Fruit fly (Drosophila melanogaster) whole organism, embryonic: ENCODE data around the gene lgs.

Source experiments
- Ada2b ChIP-seq: fragments of 200-800 bp; sonication (Bioruptor generic); IDR thresholded peaks from 2 replicates; pipeline ENCODE4 v1.3.6; 2022; ENCODE audit warnings: missing biosample characterization, missing genetic modification characterization
- CG10209 ChIP-seq: fragments of 200-800 bp; sonication (Bioruptor generic); optimal IDR thresholded peaks from 3 replicates; lab custom pipeline; 2017; ENCODE audit warnings: missing biosample characterization, mild to moderate bottlenecking, missing genetic modification characterization, missing genetic modification reagents
- CG1024 ChIP-seq: fragments of 200-800 bp; sonication (Bioruptor generic); IDR thresholded peaks from 2 replicates; pipeline ENCODE4 v1.3.6; 2022; ENCODE audit warnings: missing biosample characterization, missing genetic modification characterization
- CG10274 ChIP-seq: fragments of 200-800 bp; sonication (Bioruptor generic); optimal IDR thresholded peaks from 3 replicates; lab custom pipeline; 2017; ENCODE audit warnings: missing biosample characterization, mild to moderate bottlenecking, missing genetic modification characterization
- CG10959 ChIP-seq: fragments of 200-800 bp; sonication (Bioruptor generic); IDR thresholded peaks from 2 replicates; pipeline ENCODE4 v1.3.6; 2022; ENCODE audit warnings: missing biosample characterization, missing genetic modification characterization
- CG11456 ChIP-seq: fragments of 200-800 bp; sonication (Bioruptor generic); IDR thresholded peaks from 3 replicates; pipeline ENCODE4 v1.3.6; 2022; ENCODE audit warnings: missing biosample characterization, missing genetic modification characterization
- CG13287 ChIP-seq: fragments of 200-800 bp; sonication (Bioruptor generic); IDR thresholded peaks from 2 replicates; pipeline ENCODE4 v1.3.6; 2022; ENCODE audit warnings: missing biosample characterization, missing genetic modification characterization; ENCODE audit not compliant: partially characterized antibody
- CG15073 ChIP-seq: fragments of 200-800 bp; sonication (Bioruptor generic); optimal IDR thresholded peaks from 2 replicates; lab custom pipeline; 2016; ENCODE audit warnings: missing biosample characterization, missing genetic modification characterization
- CG15479 ChIP-seq: fragments of 200-800 bp; sonication (Bioruptor generic); optimal IDR thresholded peaks from 3 replicates; lab custom pipeline; 2019; ENCODE audit warnings: missing biosample characterization, mild to moderate bottlenecking, missing genetic modification characterization, moderate library complexity
- CG15601 ChIP-seq: fragments of 200-800 bp; sonication (Bioruptor generic); optimal IDR thresholded peaks from 3 replicates; lab custom pipeline; 2019; ENCODE audit warnings: missing biosample characterization, mild to moderate bottlenecking, missing genetic modification characterization, moderate library complexity
- CG15696 ChIP-seq: fragments of 200-800 bp; sonication (Bioruptor generic); optimal IDR thresholded peaks from 2 replicates; lab custom pipeline; 2019; ENCODE audit warnings: missing biosample characterization, mild to moderate bottlenecking, missing genetic modification characterization, moderate library complexity
- CG1602 ChIP-seq: fragments of 200-800 bp; sonication (Bioruptor generic); optimal IDR thresholded peaks from 3 replicates; lab custom pipeline; 2016; ENCODE audit warnings: missing biosample characterization, missing genetic modification characterization
- CG17912 ChIP-seq: fragments of 200-800 bp; sonication (Bioruptor generic); optimal IDR thresholded peaks from 2 replicates; lab custom pipeline; 2018; ENCODE audit warnings: missing biosample characterization, mild to moderate bottlenecking, missing genetic modification characterization
- CG18262 ChIP-seq: fragments of 200-800 bp; optimal IDR thresholded peaks from 3 replicates; lab custom pipeline; 2019; ENCODE audit warnings: missing biosample characterization, mild to moderate bottlenecking, missing genetic modification characterization, moderate library complexity
- CG2116 ChIP-seq: fragments of 200-800 bp; sonication (Bioruptor generic); optimal IDR thresholded peaks from 3 replicates; lab custom pipeline; 2018; ENCODE audit warnings: missing biosample characterization, mild to moderate bottlenecking, missing genetic modification characterization
- CG2712 ChIP-seq: fragments of 200-800 bp; optimal IDR thresholded peaks from 3 replicates; lab custom pipeline; 2019; ENCODE audit warnings: missing biosample characterization, mild to moderate bottlenecking, missing genetic modification characterization, moderate library complexity
- CG2889 ChIP-seq: fragments of 200-800 bp; sonication (Bioruptor generic); IDR thresholded peaks from 3 replicates; pipeline ENCODE4 v1.3.6; 2022; ENCODE audit warnings: missing biosample characterization, missing genetic modification characterization
- CG30403 ChIP-seq: fragments of 200-800 bp; sonication (Bioruptor generic); optimal IDR thresholded peaks from 3 replicates; lab custom pipeline; 2016; ENCODE audit warnings: missing biosample characterization, missing genetic modification characterization
- CG3163 ChIP-seq: fragments of 200-800 bp; sonication (Bioruptor generic); optimal IDR thresholded peaks from 3 replicates; lab custom pipeline; 2016; ENCODE audit warnings: missing biosample characterization, missing genetic modification characterization
- CG32767 ChIP-seq: fragments of 200-800 bp; sonication (Bioruptor generic); IDR thresholded peaks from 2 replicates; pipeline ENCODE4 v1.3.6; 2022; ENCODE audit warnings: missing biosample characterization, missing genetic modification characterization
- CG34376 ChIP-seq: fragments of 200-800 bp; sonication (Bioruptor generic); optimal IDR thresholded peaks from 2 replicates; lab custom pipeline; 2018; ENCODE audit warnings: missing biosample characterization, mild to moderate bottlenecking, missing genetic modification characterization
- CG42726 ChIP-seq: fragments of 200-800 bp; sonication (Bioruptor generic); IDR thresholded peaks from 2 replicates; pipeline ENCODE4 v1.3.6; 2022; ENCODE audit warnings: missing biosample characterization, missing genetic modification characterization; ENCODE audit not compliant: partially characterized antibody
- CG4282 ChIP-seq: fragments of 200-800 bp; sonication (Bioruptor generic); optimal IDR thresholded peaks from 2 replicates; lab custom pipeline; 2016; ENCODE audit warnings: missing biosample characterization, missing genetic modification characterization
- CG4820 ChIP-seq: fragments of 200-800 bp; sonication (Bioruptor generic); optimal IDR thresholded peaks from 3 replicates; lab custom pipeline; 2016; ENCODE audit warnings: missing biosample characterization, missing genetic modification characterization
- CG5953 ChIP-seq: fragments of 200-800 bp; sonication (Bioruptor generic); IDR thresholded peaks from 2 replicates; pipeline ENCODE4 v1.3.6; 2022; ENCODE audit warnings: missing biosample characterization, missing genetic modification characterization
- CG7271 ChIP-seq: fragments of 200-800 bp; sonication (Bioruptor generic); optimal IDR thresholded peaks from 2 replicates; lab custom pipeline; 2018; ENCODE audit warnings: missing biosample characterization, mild to moderate bottlenecking, missing genetic modification characterization, moderate library complexity
- CkIIα-i1 ChIP-seq: fragments of 200-800 bp; sonication (Bioruptor generic); IDR thresholded peaks from 2 replicates; pipeline ENCODE4 v1.3.6; 2022; ENCODE audit warnings: missing biosample characterization, missing genetic modification characterization
- E2f2 ChIP-seq: fragments of 200-800 bp; sonication (Bioruptor generic); IDR thresholded peaks from 2 replicates; pipeline ENCODE4 v1.3.6; 2022; ENCODE audit warnings: missing biosample characterization, missing genetic modification characterization
- Elba2 ChIP-seq: fragments of 200-800 bp; sonication (Bioruptor generic); optimal IDR thresholded peaks from 3 replicates; lab custom pipeline; 2016; ENCODE audit warnings: missing biosample characterization, missing genetic modification characterization
- GATAe ChIP-seq: fragments of 200-800 bp; sonication (Bioruptor generic); conservative IDR thresholded peaks from 2 replicates; pipeline ENCODE4 v1.3.6; 2022; ENCODE audit warnings: missing biosample characterization, missing genetic modification characterization
- Gug ChIP-seq: fragments of 200-800 bp; sonication (Bioruptor generic); IDR thresholded peaks from 4 replicates; pipeline ENCODE4 v1.3.6; 2022; ENCODE audit warnings: missing biosample characterization, missing genetic modification characterization
- Hey ChIP-seq: fragments of 200-800 bp; sonication (Bioruptor generic); optimal IDR thresholded peaks from 3 replicates; lab custom pipeline; 2018; ENCODE audit warnings: missing biosample characterization, mild to moderate bottlenecking, missing genetic modification characterization
- Jarid2 ChIP-seq: fragments of 200-800 bp; sonication (Bioruptor generic); optimal IDR thresholded peaks from 3 replicates; lab custom pipeline; 2017; ENCODE audit warnings: mild to moderate bottlenecking, missing biosample characterization, missing genetic modification reagents, missing genetic modification characterization
- Meics ChIP-seq: fragments of 200-800 bp; sonication (Bioruptor generic); optimal IDR thresholded peaks from 2 replicates; lab custom pipeline; 2017; ENCODE audit warnings: missing biosample characterization, mild to moderate bottlenecking, missing genetic modification characterization
- NFAT ChIP-seq: fragments of 200-800 bp; sonication (Bioruptor generic); IDR thresholded peaks from 2 replicates; pipeline ENCODE4 v1.3.6; 2022; ENCODE audit warnings: missing biosample characterization, missing genetic modification characterization
- Opbp ChIP-seq: fragments of 200-800 bp; sonication (Bioruptor generic); IDR thresholded peaks from 3 replicates; pipeline ENCODE4 v1.3.6; 2022; ENCODE audit warnings: missing biosample characterization, missing genetic modification characterization; ENCODE audit not compliant: partially characterized antibody
- Rfx ChIP-seq: fragments of 200-800 bp; sonication (Bioruptor generic); IDR thresholded peaks from 2 replicates; pipeline ENCODE4 v1.3.6; 2022; ENCODE audit warnings: missing biosample characterization, missing genetic modification characterization
- TFAM ChIP-seq: fragments of 200-800 bp; sonication (Bioruptor generic); optimal IDR thresholded peaks from 2 replicates; lab custom pipeline; 2017; ENCODE audit warnings: missing biosample characterization, missing genetic modification characterization, inconsistent platforms
- chif ChIP-seq, 2 experiments: fragments of 200-800 bp; sonication (Bioruptor generic); optimal IDR thresholded peaks; 3 replicates each; lab custom pipeline; 2016; ENCODE audit warnings: missing biosample characterization in 2 of 2, missing genetic modification characterization in 2 of 2
- chinmo ChIP-seq: fragments of 200-800 bp; sonication (Bioruptor generic); IDR thresholded peaks from 4 replicates; pipeline ENCODE4 v1.3.6; 2022; ENCODE audit warnings: missing biosample characterization, missing genetic modification characterization; ENCODE audit not compliant: partially characterized antibody
- chm ChIP-seq: fragments of 200-800 bp; sonication (Bioruptor generic); IDR thresholded peaks from 2 replicates; pipeline ENCODE4 v1.3.6; 2022; ENCODE audit warnings: missing biosample characterization, missing genetic modification characterization
- crol ChIP-seq: fragments of 200-800 bp; sonication (Bioruptor generic); IDR thresholded peaks from 2 replicates; pipeline ENCODE4 v1.3.6; 2022; ENCODE audit warnings: missing biosample characterization, missing genetic modification characterization
- da ChIP-seq: fragments of 200-800 bp; sonication (Bioruptor generic); optimal IDR thresholded peaks from 2 replicates; lab custom pipeline; 2016; ENCODE audit warnings: missing biosample characterization, missing genetic modification characterization
- gsb ChIP-seq: fragments of 200-800 bp; sonication (Bioruptor generic); IDR thresholded peaks from 2 replicates; pipeline ENCODE4 v1.3.6; 2022; ENCODE audit warnings: missing biosample characterization, missing genetic modification characterization
- ham ChIP-seq: fragments of 200-800 bp; sonication (Bioruptor generic); IDR thresholded peaks from 2 replicates; pipeline ENCODE4 v1.3.6; 2022; ENCODE audit warnings: missing biosample characterization, missing genetic modification characterization
- ind ChIP-seq: fragments of 200-800 bp; sonication (Bioruptor generic); optimal IDR thresholded peaks from 3 replicates; lab custom pipeline; 2016; ENCODE audit warnings: missing biosample characterization, missing genetic modification characterization
- inv ChIP-seq: fragments of 200-800 bp; sonication (Bioruptor generic); IDR thresholded peaks from 2 replicates; pipeline ENCODE4 v1.3.6; 2022; ENCODE audit warnings: missing biosample characterization, missing genetic modification characterization; ENCODE audit not compliant: partially characterized antibody
- klu ChIP-seq: fragments of 200-800 bp; sonication (Bioruptor generic); IDR thresholded peaks from 2 replicates; pipeline ENCODE4 v1.3.6; 2022; ENCODE audit warnings: missing biosample characterization, missing genetic modification characterization
- knrl ChIP-seq: fragments of 200-800 bp; sonication (Bioruptor generic); IDR thresholded peaks from 3 replicates; pipeline ENCODE4 v1.3.6; 2022; ENCODE audit warnings: missing biosample characterization, missing genetic modification characterization; ENCODE audit not compliant: partially characterized antibody
- pho ChIP-seq: fragments of 200-800 bp; sonication (Bioruptor generic); optimal IDR thresholded peaks from 2 replicates; lab custom pipeline; 2016; ENCODE audit warnings: missing biosample characterization, missing genetic modification characterization
- psq ChIP-seq: fragments of 200-800 bp; sonication (Bioruptor generic); optimal IDR thresholded peaks from 2 replicates; lab custom pipeline; 2017; ENCODE audit warnings: missing biosample characterization, missing genetic modification characterization
- row ChIP-seq: fragments of 200-800 bp; sonication (Bioruptor generic); IDR thresholded peaks from 3 replicates; pipeline ENCODE4 v1.3.6; 2022; ENCODE audit warnings: missing biosample characterization, missing genetic modification characterization

Gene lgs

DNA sequence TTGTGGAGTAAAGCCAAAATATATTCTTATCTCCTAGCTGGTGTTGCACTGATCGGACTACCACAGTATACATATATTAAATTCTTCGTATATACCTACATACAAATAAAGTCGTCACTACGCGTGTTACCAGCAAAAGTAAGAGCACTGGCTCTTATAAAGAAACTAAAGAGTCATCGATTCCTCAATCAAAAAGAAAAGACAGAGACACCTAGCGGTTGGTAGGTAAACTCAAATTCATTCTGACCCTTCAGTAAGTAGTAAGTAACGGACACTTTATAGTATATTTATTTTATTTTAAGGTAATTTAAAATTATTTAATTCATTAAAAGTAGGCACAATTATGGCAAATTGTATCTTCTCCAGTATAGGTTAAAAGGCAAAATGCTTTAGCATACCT, 39.4 kb downstream of the lgs start (continued):
- no peak for TF ChIP-seq Gug (GFP tag; lab: Robert Waterston, UW)
- no peak for TF ChIP-seq Elba2 (GFP tag; lab: Kevin White, UChicago)
- TF ChIP-seq CG10274 (GFP tag; lab: Kevin White, UChicago), result no peak
- no peak for TF ChIP-seq klu (GFP tag; lab: Robert Waterston, UW)
- no peak for TF ChIP-seq NFAT
- TF ChIP-seq gsb (GFP tag; lab: Robert Waterston, UW), result no peak
- TF ChIP-seq CG13287 (GFP tag; lab: Robert Waterston, UW), result no peak
- TF ChIP-seq CG17912 (GFP tag; lab: Kevin White, UChicago), result no peak
- TF ChIP-seq Hey (tag; lab: Kevin White, UChicago), result no peak
- TF ChIP-seq CG2712 (tag; lab: Kevin White, UChicago), result peak; percentile 60
- TF ChIP-seq Ada2b (GFP tag; lab: Robert Waterston, UW), result no peak
- TF ChIP-seq E2f2 (GFP tag; lab: Robert Waterston, UW), result no peak
- peak; percentile 55 for TF ChIP-seq Jarid2 (GFP tag; lab: Kevin White, UChicago)
- no peak for TF ChIP-seq crol (GFP tag; lab: Robert Waterston, UW)
- no peak for TF ChIP-seq CG2116 (GFP tag; lab: Kevin White, UChicago)
- TF ChIP-seq knrl, result no peak
- TF ChIP-seq CG10209 (GFP tag; lab: Kevin White, UChicago), result peak; percentile 2
- no peak for TF ChIP-seq pho (GFP tag; lab: Kevin White, UChicago)
- peak; percentile 97 for TF ChIP-seq CG3163
- TF ChIP-seq CG15601 (tag; lab: Kevin White, UChicago), result peak; percentile 62
- TF ChIP-seq CG4282 (GFP tag; lab: Kevin White, UChicago), result no peak
- no peak for TF ChIP-seq CG11456 (GFP tag; lab: Robert Waterston, UW)
- TF ChIP-seq CG2889 (GFP tag; lab: Robert Waterston, UW), result no peak
- no peak for TF ChIP-seq CG1024 (GFP tag; lab: Robert Waterston, UW)
- peak; percentile 64 for TF ChIP-seq CG34376 (GFP tag; lab: Kevin White, UChicago)
- TF ChIP-seq Opbp (GFP tag; lab: Robert Waterston, UW), result no peak
- TF ChIP-seq ind, result no peak
- TF ChIP-seq CG15479, result no peak
- TF ChIP-seq CG18262 (tag; lab: Kevin White, UChicago), result peak; percentile 61
- no peak for TF ChIP-seq psq (GFP tag; lab: Kevin White, UChicago)
- TF ChIP-seq CG15696, result peak; percentile 36
- no peak for TF ChIP-seq ham
- peak; percentile 39 for TF ChIP-seq CG7271
- no peak for TF ChIP-seq CG42726 (GFP tag; lab: Robert Waterston, UW)
- TF ChIP-seq Rfx, result no peak
- TF ChIP-seq GATAe (GFP tag; lab: Robert Waterston, UW), result no peak
- TF ChIP-seq CG10959 (GFP tag; lab: Robert Waterston, UW), result no peak
- TF ChIP-seq row, result 0 out of 3 replicates have a peak, but pooled peaks have one; percentile 7
- peak; percentile 78 for TF ChIP-seq Meics
- no peak for TF ChIP-seq chif (GFP tag; optimal IDR thresholded peaks at IDR 0.05; lab: Kevin White, UChicago)
- no peak for TF ChIP-seq CG5953 (GFP tag; lab: Robert Waterston, UW)
- no peak for TF ChIP-seq CG15073 (GFP tag; lab: Kevin White, UChicago)
- TF ChIP-seq chinmo, result 0 out of 4 replicates have a peak, but pooled peaks have one; percentile 20
- TF ChIP-seq CG32767 (GFP tag; lab: Robert Waterston, UW), result no peak
- TF ChIP-seq inv, result no peak
- peak; percentile 47 for TF ChIP-seq CG4820
- no peak for TF ChIP-seq CkIIα-i1 (GFP tag; lab: Robert Waterston, UW)
- TF ChIP-seq da, result no peak
- no peak for TF ChIP-seq CG30403
- no peak for TF ChIP-seq CG1602 (GFP tag; lab: Kevin White, UChicago)
- TF ChIP-seq TFAM (GFP tag; lab: Kevin White, UChicago), result no peak
- TF ChIP-seq chm (GFP tag; lab: Robert Waterston, UW), result no peak; the same call in 1 of the 2 replicates
